Fruit fly (Drosophila melanogaster): ENCODE results near the gene Ddr.

DNA sequence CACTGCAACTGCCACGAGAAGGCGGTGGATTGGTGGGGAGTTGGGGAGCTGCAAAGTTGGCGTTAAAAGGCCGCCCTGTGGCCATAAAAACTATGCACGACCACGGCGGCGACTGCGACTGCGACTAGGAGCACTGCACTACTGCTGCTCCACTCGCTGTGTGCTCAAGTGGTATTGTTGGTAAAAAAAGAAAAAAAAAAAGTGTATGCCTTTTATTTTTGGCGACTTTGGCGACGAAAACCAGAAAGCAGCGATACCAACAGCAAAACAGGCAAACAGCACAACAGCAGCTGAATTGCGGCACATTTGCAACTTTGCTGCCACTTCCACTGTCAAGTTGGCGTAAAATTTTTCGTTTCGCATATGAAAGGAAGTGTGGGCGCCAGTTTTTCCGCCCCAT, 18.5 kb downstream of the Ddr start:
- TF ChIP-seq tai (GFP tag; optimal IDR thresholded peaks at IDR 0.05) (no peak), OdsH (GFP tag; optimal IDR thresholded peaks at IDR 0.05) (no peak), N (GFP tag; optimal IDR thresholded peaks at IDR 0.05) (no peak), h (GFP tag; optimal IDR thresholded peaks at IDR 0.05) (no peak), Sp1 (GFP tag; optimal IDR thresholded peaks at IDR 0.05) (no peak), psq (GFP tag; optimal IDR thresholded peaks at IDR 0.05) (no peak), dmrt93B (GFP tag; optimal IDR thresholded peaks at IDR 0.05) (no peak), usp (GFP tag; optimal IDR thresholded peaks at IDR 0.05) (no peak), Mio (GFP tag; optimal IDR thresholded peaks at IDR 0.05) (no peak), Myc (optimal IDR thresholded peaks at IDR 0.05) (no peak)

Data from whole organism, wandering third instar larva.